Fruit fly (Drosophila melanogaster) whole organism, wandering third instar larva: ENCODE data around the gene Rop.

ENCODE experiments used
- Abd-B ChIP-seq: fragments of >200 bp; optimal IDR thresholded peaks from 2 replicates; lab custom pipeline; 2017; ENCODE audit warnings: missing biosample characterization, missing genetic modification characterization
- Hnf4 ChIP-seq: fragments of 200-800 bp; sonication (Bioruptor generic); optimal IDR thresholded peaks from 2 replicates; lab custom pipeline; 2016; ENCODE audit warnings: missing biosample characterization, mild to moderate bottlenecking, missing genetic modification characterization
- Hr78 ChIP-seq: fragments of >200 bp; optimal IDR thresholded peaks from 2 replicates; lab custom pipeline; 2017; ENCODE audit warnings: missing biosample characterization, missing genetic modification characterization
- Sp1 ChIP-seq: fragments of 200-800 bp; sonication (Bioruptor generic); optimal IDR thresholded peaks from 3 replicates; lab custom pipeline; 2019; ENCODE audit warnings: missing biosample characterization, mild to moderate bottlenecking, missing genetic modification characterization, moderate library complexity
- fru ChIP-seq: fragments of 200-800 bp; sonication (Bioruptor generic); optimal IDR thresholded peaks from 3 replicates; lab custom pipeline; 2016; ENCODE audit warnings: missing biosample characterization, mild to moderate bottlenecking, missing genetic modification characterization
- h ChIP-seq: fragments of 200-800 bp; sonication (Bioruptor generic); optimal IDR thresholded peaks from 3 replicates; lab custom pipeline; 2016; ENCODE audit warnings: missing biosample characterization, mild to moderate bottlenecking, missing genetic modification characterization
- jim ChIP-seq: fragments of 175-275, 200-325 bp; sonication (Bioruptor generic); optimal IDR thresholded peaks from 2 replicates; lab custom pipeline; 2016; ENCODE audit warnings: missing biosample characterization, mild to moderate bottlenecking, missing genetic modification characterization
- pan ChIP-seq: fragments of >200 bp; optimal IDR thresholded peaks from 2 replicates; lab custom pipeline; 2017
- usp ChIP-seq: fragments of >200 bp; optimal IDR thresholded peaks from 2 replicates; lab custom pipeline; 2017; ENCODE audit warnings: missing biosample characterization, missing genetic modification characterization

DNA sequence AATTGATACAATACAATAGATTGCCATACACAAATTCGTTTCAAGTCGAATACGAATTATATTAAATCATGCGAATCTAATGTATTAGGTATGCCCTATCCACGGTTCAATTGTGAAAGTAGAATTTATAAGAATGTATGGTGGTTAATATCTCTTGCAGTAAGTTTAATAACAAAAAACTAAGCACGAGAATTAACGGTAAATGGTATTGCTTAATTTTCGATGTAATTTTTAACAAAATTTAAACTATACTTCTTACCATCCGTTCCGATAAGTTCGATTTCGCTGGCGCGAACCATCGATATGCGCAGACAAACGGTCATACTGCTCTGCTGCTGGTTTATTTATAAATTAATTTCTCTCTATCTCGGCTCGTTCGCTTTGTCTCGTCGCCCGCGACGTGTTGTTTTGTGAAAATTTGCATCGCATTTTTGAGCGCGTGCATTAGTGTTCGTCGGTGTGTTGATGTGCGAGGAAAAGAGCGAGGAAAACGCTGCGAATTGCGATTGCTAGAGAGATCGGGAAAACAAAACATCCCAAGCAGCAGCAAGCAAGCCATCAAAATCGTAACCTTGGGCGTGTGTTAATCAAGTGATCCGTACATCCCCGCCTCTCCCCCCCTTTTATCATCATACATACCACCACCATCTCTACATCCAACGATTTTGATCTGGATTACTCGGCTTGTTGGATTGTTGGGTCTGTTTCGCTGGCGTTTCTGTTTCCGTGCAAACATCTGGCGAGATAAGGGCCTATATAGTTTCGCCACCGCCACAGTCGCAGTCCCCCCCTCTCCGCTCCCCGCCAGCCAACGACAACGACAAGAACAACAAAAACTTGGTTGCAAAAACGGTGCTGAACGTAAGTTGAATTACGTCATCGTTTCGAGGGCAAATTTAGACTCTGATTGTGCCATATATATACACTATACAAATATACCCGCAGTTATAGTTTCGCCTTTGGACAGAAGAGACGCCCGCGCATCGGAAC lies 35.2 kb downstream of the Rop start, which contains the start of gene Fit1:
- TF ChIP-seq pan (lab: Kevin White, UChicago) (no peak), Hr78 (GFP tag; lab: Kevin White, UChicago) (no peak), jim (GFP tag; lab: Kevin White, UChicago) (no peak), Sp1 (GFP tag; lab: Kevin White, UChicago) (peak; percentile 12), fru (GFP tag; lab: Kevin White, UChicago) (no peak), h (GFP tag; lab: Kevin White, UChicago) (no peak), Hnf4 (GFP tag; lab: Kevin White, UChicago) (no peak), Abd-B (GFP tag; lab: Kevin White, UChicago) (no peak), usp (GFP tag; lab: Kevin White, UChicago) (no peak)
